Fruit fly (Drosophila melanogaster) whole organism, prepupa: ENCODE measurements around the gene CG13310.

ENCODE experiments used
- CG9139 ChIP-seq: fragments of 200-800 bp; sonication (Bioruptor generic); optimal IDR thresholded peaks from 3 replicates; lab custom pipeline; 2017; ENCODE audit warnings: missing biosample characterization, mild to moderate bottlenecking, missing genetic modification characterization
- Lpt ChIP-seq: fragments of 200-800 bp; sonication (Bioruptor generic); optimal IDR thresholded peaks from 3 replicates; lab custom pipeline; 2016; ENCODE audit warnings: missing biosample characterization, missing genetic modification characterization

DNA sequence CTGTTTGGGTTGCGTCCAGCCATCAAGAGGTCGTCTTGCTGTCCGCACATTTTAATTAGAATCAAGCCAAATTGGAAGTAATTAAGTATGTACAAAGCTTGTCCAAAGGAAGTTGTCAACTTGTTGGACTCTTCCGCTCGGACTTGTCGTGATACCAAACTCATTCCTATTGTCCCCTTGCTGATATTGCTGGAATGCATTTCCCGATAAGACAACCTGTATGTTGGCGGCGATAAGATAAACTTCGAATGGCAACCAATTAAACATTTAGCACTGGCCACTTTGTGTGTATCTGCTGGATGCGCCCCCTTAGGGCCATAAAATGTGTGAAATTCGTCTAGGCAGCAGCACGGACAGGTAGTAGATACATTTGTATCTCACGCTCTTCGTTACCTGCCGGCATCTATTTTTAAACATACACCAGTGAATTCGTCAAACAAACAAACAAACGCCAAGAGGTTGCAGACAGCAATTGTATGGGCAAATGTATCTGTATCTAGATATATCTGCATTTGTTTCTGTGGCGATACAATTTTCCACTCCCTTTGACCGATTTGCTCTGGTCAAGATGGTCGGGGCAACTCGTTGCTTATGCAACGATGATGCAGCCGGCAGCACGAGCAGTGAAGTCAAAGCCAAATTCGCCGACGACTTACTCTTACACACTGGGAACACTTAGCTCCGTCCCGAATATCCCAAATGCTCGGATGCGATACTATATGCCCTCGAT is 32.6 kb upstream of the CG13310 start:
- TF ChIP-seq Lpt (GFP tag; lab: Kevin White, UChicago) (no peak), CG9139 (GFP tag; lab: Kevin White, UChicago) (no peak)
